Worm (Caenorhabditis elegans): ENCODE measurements around the gene srw-6.

Gene srw-6

DNA sequence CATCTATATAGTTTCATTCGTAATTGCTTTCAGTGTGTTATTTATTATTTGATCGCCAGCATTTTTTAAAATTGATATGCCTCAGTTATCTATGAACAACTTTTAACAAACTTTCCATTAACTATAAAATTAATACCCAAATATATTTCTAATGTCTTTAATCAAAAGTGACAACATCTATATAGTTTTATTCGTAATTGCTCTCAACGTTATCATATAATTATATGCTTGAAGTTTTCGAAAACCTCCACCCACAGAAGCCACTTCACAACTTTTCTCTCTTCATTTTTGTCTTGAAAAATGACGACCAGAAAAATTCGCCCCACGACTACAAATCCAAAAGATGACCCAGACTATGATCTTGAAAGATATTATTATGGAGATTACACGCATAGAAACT is at the start of gene srw-6:
srw-6 (plus strand) TSS at position 301 of the 400 bp plus-strand sequence.
- TF ChIP-seq sma-9 (GFP tag; optimal IDR thresholded peaks at IDR 0.05) (no peak), sma-9 (tag; optimal IDR thresholded peaks at IDR 0.05) (no peak), sem-4 (tag; optimal IDR thresholded peaks at IDR 0.05) (no peak), elt-1 (tag; optimal IDR thresholded peaks at IDR 0.05) (no peak), nhr-23 (tag; optimal IDR thresholded peaks at IDR 0.05) (no peak), ztf-1 (GFP tag; conservative IDR thresholded peaks at IDR 0.05) (no peak), aly-2 (tag; optimal IDR thresholded peaks at IDR 0.05) (no peak), unc-62 (GFP tag; optimal IDR thresholded peaks at IDR 0.05) (no peak), fos-1 (tag; optimal IDR thresholded peaks at IDR 0.05) (no peak), ceh-82 (tag; optimal IDR thresholded peaks at IDR 0.05) (no peak), ama-1 (optimal IDR thresholded peaks at IDR 0.05) (no peak)

DNA sequence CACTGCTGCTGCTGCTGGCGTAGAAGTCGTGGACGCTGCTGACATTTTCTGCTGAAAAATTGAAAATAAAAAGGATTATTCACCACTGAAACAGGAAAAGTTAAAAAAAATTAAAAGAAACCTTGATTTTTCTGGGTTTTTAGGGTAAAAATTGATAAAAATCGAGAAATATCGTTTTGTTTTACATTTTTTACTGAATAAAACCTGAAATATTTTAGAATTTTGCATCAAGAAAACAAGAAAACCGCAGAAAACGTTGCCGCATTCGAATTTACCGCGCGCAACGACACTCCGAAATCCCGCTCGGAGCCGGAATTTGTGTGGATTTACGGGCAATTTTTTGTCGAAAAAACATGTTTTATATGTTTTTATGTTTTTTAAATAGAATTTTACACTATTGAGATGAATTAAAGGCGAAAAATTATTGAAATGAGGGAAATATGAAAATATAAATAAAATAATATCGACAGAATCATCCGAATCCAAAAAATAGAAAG is 49.0 kb upstream of the srw-6 start, which contains the start of gene chk-1:
chk-1 (minus strand) TSS at position 51 of the 497 bp plus-strand sequence.
- TF ChIP-seq nhr-237 (tag; optimal IDR thresholded peaks at IDR 0.05) (no peak), unc-55 (GFP tag; optimal IDR thresholded peaks at IDR 0.05) (peak; percentile 82), ztf-1 (GFP tag; conservative IDR thresholded peaks at IDR 0.05) (no peak), lsy-2 (tag; optimal IDR thresholded peaks at IDR 0.05) (peak; percentile 30 to 83), mab-5 (tag; optimal IDR thresholded peaks at IDR 0.05) (peak; percentile 12), lin-11 (tag; optimal IDR thresholded peaks at IDR 0.05) (peak; percentile 40), nhr-21 (tag; optimal IDR thresholded peaks at IDR 0.05) (peak; percentile 42), nhr-129 (tag; optimal IDR thresholded peaks at IDR 0.05) (peak; percentile 58), gmeb-1 (tag; optimal IDR thresholded peaks at IDR 0.05) (peak; percentile 92), nhr-10 (tag; optimal IDR thresholded peaks at IDR 0.05) (no peak), sma-3 (GFP tag; optimal IDR thresholded peaks at IDR 0.05) (peak; percentile 54), nhr-77 (tag; optimal IDR thresholded peaks at IDR 0.05) (no peak), sma-9 (GFP tag; optimal IDR thresholded peaks at IDR 0.05) (peak; percentile 59), sma-9 (tag; optimal IDR thresholded peaks at IDR 0.05) (no peak), snpc-4 (tag; optimal IDR thresholded peaks at IDR 0.05) (peak; percentile 41), ama-1 (optimal IDR thresholded peaks at IDR 0.05) (no peak), sem-4 (tag; optimal IDR thresholded peaks at IDR 0.05) (no peak), ztf-4 (tag; optimal IDR thresholded peaks at IDR 0.05) (peak; percentile 6), R02D3.7 (tag; optimal IDR thresholded peaks at IDR 0.05) (peak; percentile 90), F13H6.1 (tag; optimal IDR thresholded peaks at IDR 0.05) (peak; percentile 49), nhr-25 (tag; optimal IDR thresholded peaks at IDR 0.05) (peak; percentile 61), alr-1 (tag; optimal IDR thresholded peaks at IDR 0.05) (no peak), blmp-1 (tag; optimal IDR thresholded peaks at IDR 0.05; ENCODE audit: insufficient read depth) (no peak), fos-1 (tag; optimal IDR thresholded peaks at IDR 0.05) (peak; percentile 54), Y55F3AM.14 (GFP tag; optimal IDR thresholded peaks at IDR 0.05) (no peak), crh-2 (tag; optimal IDR thresholded peaks at IDR 0.05) (peak; percentile 69), zag-1 (tag; optimal IDR thresholded peaks at IDR 0.05) (no peak), C34F6.9 (tag; optimal IDR thresholded peaks at IDR 0.05) (peak; percentile 81), nhr-12 (tag; optimal IDR thresholded peaks at IDR 0.05) (no peak)

DNA sequence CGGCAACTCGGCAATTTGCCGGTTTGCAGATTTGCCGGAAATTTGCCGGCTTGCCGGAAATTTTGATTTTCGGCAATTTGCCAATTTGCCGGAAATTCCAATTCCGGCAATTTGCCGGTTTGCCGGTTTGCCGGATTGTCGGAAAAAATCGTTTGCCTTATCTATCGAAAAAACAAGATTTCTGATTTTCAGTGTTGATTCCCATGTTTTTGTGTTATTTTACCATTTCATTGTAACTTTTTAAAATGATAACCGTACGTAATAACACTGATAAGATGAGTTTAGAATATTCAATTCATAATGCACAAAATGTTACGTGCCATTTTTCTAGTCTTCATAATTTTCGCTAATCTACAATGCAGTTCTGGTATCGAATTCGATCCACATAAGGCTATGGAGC is 47.6 kb upstream of the srw-6 start, which contains the start of gene oac-55:
oac-55 (plus strand) TSS at position 301 of the 400 bp plus-strand sequence.
- no peak for TF ChIP-seq crh-2 (tag; optimal IDR thresholded peaks at IDR 0.05)
- no peak for TF ChIP-seq skn-1 (tag; optimal IDR thresholded peaks at IDR 0.05)
- no peak for TF ChIP-seq egl-27 (tag; optimal IDR thresholded peaks at IDR 0.05)
- no peak for TF ChIP-seq ceh-82 (tag; optimal IDR thresholded peaks at IDR 0.05)
- TF ChIP-seq Y55F3AM.14 (GFP tag; optimal IDR thresholded peaks at IDR 0.05): no peak
- TF ChIP-seq mab-5 (tag; optimal IDR thresholded peaks at IDR 0.05): no peak
- no peak for TF ChIP-seq sem-4 (tag; optimal IDR thresholded peaks at IDR 0.05)
- TF ChIP-seq lin-13 (GFP tag; optimal IDR thresholded peaks at IDR 0.05): no peak
- no peak for TF ChIP-seq snpc-4 (tag; optimal IDR thresholded peaks at IDR 0.05)
- TF ChIP-seq C34F6.9 (tag; optimal IDR thresholded peaks at IDR 0.05): no peak
- TF ChIP-seq unc-55 (GFP tag; optimal IDR thresholded peaks at IDR 0.05): no peak
- no peak for TF ChIP-seq fos-1 (tag; optimal IDR thresholded peaks at IDR 0.05)
- TF ChIP-seq lsy-2 (tag; optimal IDR thresholded peaks at IDR 0.05): no peak
- no peak for TF ChIP-seq ztf-4 (tag; optimal IDR thresholded peaks at IDR 0.05)
- no peak for TF ChIP-seq zag-1 (tag; optimal IDR thresholded peaks at IDR 0.05)
- TF ChIP-seq lin-11 (tag; optimal IDR thresholded peaks at IDR 0.05): no peak
- no peak for TF ChIP-seq F13H6.1 (tag; optimal IDR thresholded peaks at IDR 0.05)
- TF ChIP-seq ceh-16 (tag; optimal IDR thresholded peaks at IDR 0.05): no peak
- TF ChIP-seq elt-3 (tag; optimal IDR thresholded peaks at IDR 0.05): no peak
